Worm (Caenorhabditis elegans) whole organism, young adult: Measurements from ENCODE around the gene Y24F12A.1.

Source experiments
- C17E4.6 ChIP-seq: fragments of 200-800 bp; sonication (Bioruptor generic); IDR thresholded peaks from 2 replicates; pipeline ENCODE4 v1.3.6; 2022; ENCODE audit warnings: missing genetic modification reagents, missing genetic modification characterization, missing compliant biosample characterization
- Y56A3A.18 ChIP-seq: fragments of 200-800 bp; sonication (Bioruptor generic); IDR thresholded peaks from 2 replicates; pipeline ENCODE4 v1.3.6; 2022; ENCODE audit warnings: missing genetic modification reagents, missing genetic modification characterization, missing compliant biosample characterization
- attf-6 ChIP-seq: fragments of 200-800 bp; sonication (Bioruptor generic); IDR thresholded peaks from 2 replicates; pipeline ENCODE4 v1.3.6; 2022; ENCODE audit warnings: missing genetic modification reagents, missing genetic modification characterization, missing compliant biosample characterization
- lin-54 ChIP-seq: fragments of 200-800 bp; sonication (Bioruptor generic); optimal IDR thresholded peaks from 2 replicates; lab custom pipeline; 2018; ENCODE audit warnings: mild to moderate bottlenecking, missing genetic modification characterization, missing compliant biosample characterization
- lsl-1 ChIP-seq: fragments of 200-800 bp; sonication (Bioruptor generic); optimal IDR thresholded peaks from 2 replicates; lab custom pipeline; 2018; ENCODE audit warnings: mild to moderate bottlenecking, missing genetic modification characterization, moderate library complexity, missing compliant biosample characterization
- madf-3 ChIP-seq: fragments of 200-800 bp; sonication (Bioruptor generic); IDR thresholded peaks from 2 replicates; pipeline ENCODE4 v1.3.6; 2022; ENCODE audit warnings: missing genetic modification reagents, missing genetic modification characterization, missing compliant biosample characterization
- nhr-120 ChIP-seq: fragments of 200-800 bp; sonication (Bioruptor generic); IDR thresholded peaks from 2 replicates; pipeline ENCODE4 v1.3.6; 2022; ENCODE audit warnings: missing genetic modification characterization, missing compliant biosample characterization
- snpc-4 ChIP-seq, 5 experiments: fragments of 150-350 bp in 1 of 5; sonication (generic microtip) in 4 of 5; optimal IDR thresholded peaks; 2 replicates each; lab custom pipeline; 2014 to 2018; ENCODE audit warnings: missing genetic modification characterization in 5 of 5, missing biosample characterization in 3 of 5, antibody characterized with exemption in 2 of 5, mild to moderate bottlenecking in 2 of 5, missing compliant biosample characterization in 2 of 5, missing genotype in 2 of 5, moderate library complexity in 2 of 5, missing genetic modification reagents in 1 of 5
- ztf-18 ChIP-seq: sonication (generic microtip); optimal IDR thresholded peaks from 2 replicates; lab custom pipeline; 2016; ENCODE audit warnings: missing genotype, mild to moderate bottlenecking, missing genetic modification characterization, missing compliant biosample characterization

DNA sequence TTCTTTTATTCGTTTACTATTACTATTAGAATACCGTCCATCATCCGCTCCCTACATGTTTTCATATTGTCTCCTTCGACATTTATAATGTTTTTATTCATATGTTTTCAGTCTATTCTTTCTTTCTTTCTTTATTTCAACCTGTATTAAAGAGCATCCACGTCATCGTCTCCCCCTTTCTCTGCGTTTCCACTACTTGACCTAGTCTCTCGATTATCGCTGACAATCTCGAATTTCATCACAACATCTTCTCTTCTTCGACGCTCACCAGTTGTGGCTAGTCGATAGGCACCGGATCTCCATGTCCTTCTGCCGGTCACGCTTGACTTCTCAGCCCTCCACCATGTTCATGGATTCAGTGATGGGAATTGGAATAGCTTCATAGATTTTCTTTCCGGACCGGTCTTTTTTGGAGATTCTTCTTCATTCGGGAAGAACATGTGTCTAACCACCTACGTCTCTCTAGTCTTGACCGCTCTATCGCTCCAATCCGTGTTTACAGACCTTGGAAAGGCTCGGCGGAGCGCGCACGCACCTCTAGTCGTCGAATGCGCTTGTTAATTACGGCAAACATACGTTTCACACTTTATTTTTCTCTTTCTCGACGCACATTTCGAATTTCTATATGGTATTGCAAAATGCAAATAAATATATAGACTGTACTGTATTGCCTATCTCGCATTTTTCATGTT is 36.7 kb upstream of the Y24F12A.1 start:
- no peak for TF ChIP-seq lsl-1
- no peak for TF ChIP-seq ztf-18 (tag; lab: Kevin White, UChicago)
- no peak for TF ChIP-seq attf-6
- TF ChIP-seq lin-54 (GFP tag; lab: Kevin White, UChicago): no peak
- no peak for TF ChIP-seq C17E4.6 (GFP tag; lab: Robert Waterston, UW)
- TF ChIP-seq madf-3: peak; percentile 52; the same call in 1 of the 2 replicates
- TF ChIP-seq snpc-4 (GFP tag; optimal IDR thresholded peaks at IDR 0.05; lab: Kevin White, UChicago): no peak
- no peak for TF ChIP-seq snpc-4 (tag; optimal IDR thresholded peaks at IDR 0.05; lab: Kevin White, UChicago)
- TF ChIP-seq nhr-120 (GFP tag; lab: Robert Waterston, UW): no peak
- no peak for TF ChIP-seq Y56A3A.18 (GFP tag; lab: Robert Waterston, UW)
